Fruit fly (Drosophila melanogaster) whole organism, larva: ENCODE measurements around the gene Skp2.

Experiments
- noc ChIP-seq: fragments of 200-800 bp; sonication (Bioruptor generic); optimal IDR thresholded peaks from 3 replicates; lab custom pipeline; 2019; ENCODE audit warnings: missing biosample characterization, mild to moderate bottlenecking, missing genetic modification characterization, moderate library complexity

Skp2 gene

DNA sequence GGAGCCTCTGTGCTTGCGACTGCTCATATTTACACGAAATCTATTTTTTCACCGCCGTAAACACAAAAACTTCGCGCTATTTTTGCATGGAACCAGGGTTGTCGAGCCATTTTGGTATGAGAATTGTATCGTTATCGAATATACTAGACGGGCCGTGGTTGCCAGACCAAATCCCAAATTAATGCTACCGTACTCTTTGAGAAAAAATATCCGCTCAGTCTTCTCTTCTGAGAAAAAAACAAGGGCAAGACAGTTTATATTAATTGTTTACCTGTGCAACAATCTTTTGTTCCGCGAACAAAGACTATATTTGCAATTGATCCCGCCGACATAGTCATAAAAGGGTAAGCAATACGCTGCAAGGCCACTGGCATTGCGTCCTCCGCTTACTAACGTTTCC is at the start of gene Skp2, which contains the start of gene CG1103:
Gene Skp2 (minus strand): TSS at position 95 of the 400 bp plus-strand sequence.
Gene CG1103 (plus strand): TSS at position 176 of the 400 bp plus-strand sequence.
- no peak for TF ChIP-seq noc

dm6 chr3R:4382165-4382564 is 44.7 kb upstream of the Skp2 start:
- no peak for TF ChIP-seq noc

dm6 chr3R:4381079-4381919 is 43.8 kb upstream of the Skp2 start, which contains the start of gene Cont:
Gene Cont, plus strand, starts transcription at chr3R:4381306.
- no peak for TF ChIP-seq noc

- peak; percentile 81 for TF ChIP-seq noc
Measured at dm6 chr3R:4378363-4379354, 41.2 kb upstream of the Skp2 start, which contains the start of gene Sfxn1-3. Gene Sfxn1-3, plus strand, starts transcription at chr3R:4378600.

- TF ChIP-seq noc = no peak
Measured at dm6 chr3R:4362010-4362409, 24.5 kb upstream of the Skp2 start.

DNA sequence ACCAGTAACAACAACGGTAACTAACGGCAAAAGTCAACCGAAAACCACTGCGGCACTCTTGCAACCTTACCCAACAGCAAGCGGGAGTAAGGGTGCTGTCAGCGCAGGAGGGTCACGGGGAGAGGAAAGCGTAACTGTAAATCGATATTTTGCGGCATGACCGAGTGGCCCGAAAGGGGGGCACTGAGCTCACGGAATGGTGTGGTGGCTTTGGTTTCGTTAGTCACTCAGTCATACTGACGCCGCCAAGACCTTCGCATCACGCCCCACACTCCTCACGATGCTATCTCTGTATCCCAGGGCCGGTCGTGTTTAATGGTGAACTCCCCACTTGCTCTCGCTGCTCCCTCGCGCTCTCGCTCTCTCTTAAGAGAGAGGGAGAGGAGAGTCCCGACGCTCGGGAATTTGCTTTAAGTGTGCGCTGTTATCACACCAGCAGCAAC is 23.2 kb upstream of the Skp2 start:
- TF ChIP-seq noc = no peak

DNA sequence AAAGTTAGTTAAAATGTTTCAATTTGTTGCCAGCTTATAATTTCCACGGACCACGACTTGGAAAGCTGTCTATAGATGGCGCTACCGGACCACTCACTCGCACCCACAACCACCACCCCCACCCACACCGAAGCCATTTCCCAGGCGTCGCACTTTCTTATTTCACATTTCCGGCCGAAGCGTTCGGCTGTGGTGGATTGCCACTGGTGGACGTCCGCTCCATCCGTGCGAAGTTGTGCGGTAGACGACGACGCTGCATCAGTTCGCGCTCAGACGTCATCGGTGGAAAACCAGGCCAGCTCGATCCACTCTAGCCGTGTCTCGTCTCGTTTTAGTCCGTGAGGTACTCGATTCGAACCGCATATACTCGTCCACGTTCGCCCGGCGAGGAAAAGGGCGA is 22.2 kb upstream of the Skp2 start, which contains the start of gene CG1090:
Gene CG1090 (plus strand): TSS at position 259 of the 400 bp plus-strand sequence.
- TF ChIP-seq noc = no peak

dm6 chr3R:4353569-4353968 is 16.1 kb upstream of the Skp2 start:
- TF ChIP-seq noc = no peak

DNA sequence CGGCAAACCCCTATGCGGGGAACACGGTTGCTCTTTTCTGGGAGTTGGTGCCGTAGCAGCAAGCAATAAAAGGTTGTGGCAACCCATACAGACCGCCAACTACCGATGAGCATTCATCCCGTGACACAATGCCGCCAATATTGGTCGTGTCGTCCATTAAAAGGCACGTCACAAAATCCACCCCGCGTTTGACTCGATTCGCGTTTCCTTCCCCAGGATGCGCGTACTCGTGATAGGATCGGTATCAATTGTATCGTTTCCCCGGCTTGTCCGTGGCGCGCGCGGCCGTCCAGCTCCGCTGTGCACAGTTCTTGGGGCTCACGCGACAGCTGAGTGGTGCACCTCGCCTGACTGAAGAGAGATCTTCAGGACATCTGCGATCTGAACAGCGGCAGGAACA is 12.7 kb upstream of the Skp2 start:
- TF ChIP-seq noc = no peak

dm6 chr3R:4348197-4348814 is 10.8 kb upstream of the Skp2 start:
- no peak for TF ChIP-seq noc

- TF ChIP-seq noc = no peak
Measured at dm6 chr3R:4346636-4347035, 9.2 kb upstream of the Skp2 start, which contains the start of gene hkb. Gene hkb, minus strand, starts transcription at chr3R:4346646.

- TF ChIP-seq noc = no peak
Measured at dm6 chr3R:4341177-4341576, 3.7 kb upstream of the Skp2 start.

dm6 chr3R:4340174-4340573 is 2.7 kb upstream of the Skp2 start:
- no peak for TF ChIP-seq noc

dm6 chr3R:4334798-4335197 is 2.7 kb downstream of the Skp2 start, which contains the start of gene CG14645:
Gene CG14645, plus strand, starts transcription at chr3R:4335098.
- no peak for TF ChIP-seq noc

dm6 chr3R:4333964-4334363 is 3.5 kb downstream of the Skp2 start, which contains the start of gene CG9776:
Gene CG9776, minus strand, starts transcription at chr3R:4334071.
- TF ChIP-seq noc = no peak

dm6 chr3R:4319507-4320138 is 17.9 kb downstream of the Skp2 start, which contains the start of gene CG9795:
Gene CG9795, plus strand, starts transcription at chr3R:4319683.
- no peak for TF ChIP-seq noc
